Worm (Caenorhabditis elegans): ENCODE measurements around the gene Y44A6D.5.

The Y44A6D.5 gene

ce11 chrV:20790616-20791015 lies 12.2 kb downstream of the Y44A6D.5 start (continued):
- TF ChIP-seq mxl-3 (GFP tag; optimal IDR thresholded peaks at IDR 0.05) (no peak), dve-1 (tag; optimal IDR thresholded peaks at IDR 0.05; ENCODE audit: insufficient read depth) (peak; percentile 5), dmd-9 (GFP tag; IDR thresholded peaks at IDR 0.05) (no peak), nhr-48 (tag; optimal IDR thresholded peaks at IDR 0.05) (no peak), T20F7.1 (GFP tag; optimal IDR thresholded peaks at IDR 0.05) (peak; percentile 3), ceh-44 (GFP tag; IDR thresholded peaks at IDR 0.05) (no peak), mxl-2 (GFP tag; conservative IDR thresholded peaks at IDR 0.05) (no peak), ZK546.5 (tag; optimal IDR thresholded peaks at IDR 0.05) (no peak), aha-1 (tag) (peak; percentile 90)

- 0 out of 2 replicates have a peak, but pooled peaks have one; percentile 7 for TF ChIP-seq dmd-6 (GFP tag; IDR thresholded peaks at IDR 0.05)
- TF ChIP-seq set-16 (GFP tag; IDR thresholded peaks at IDR 0.05), result peak; percentile 37; the same call in 1 of the 2 replicates
- TF ChIP-seq D1046.2 (GFP tag; IDR thresholded peaks at IDR 0.05), result no peak
- no peak for TF ChIP-seq php-3 (GFP tag; IDR thresholded peaks at IDR 0.05)
- no peak for TF ChIP-seq tag-97 (GFP tag; IDR thresholded peaks at IDR 0.05)
- TF ChIP-seq nhr-42 (GFP tag; IDR thresholded peaks at IDR 0.05), result no peak
- TF ChIP-seq unc-39 (tag; optimal IDR thresholded peaks at IDR 0.05), result no peak
- TF ChIP-seq F49E8.2 (tag; optimal IDR thresholded peaks at IDR 0.05; ENCODE audit: borderline replicate concordance), result no peak
- TF ChIP-seq daf-8 (GFP tag; IDR thresholded peaks at IDR 0.05), result no peak
- no peak for TF ChIP-seq fkh-10 (GFP tag; optimal IDR thresholded peaks at IDR 0.05)
- 0 out of 2 replicates have a peak, but pooled peaks have one; percentile 5 for TF ChIP-seq lin-38 (GFP tag; IDR thresholded peaks at IDR 0.05)
- no peak for TF ChIP-seq F10B5.3 (tag; optimal IDR thresholded peaks at IDR 0.05)
- TF ChIP-seq nhr-41 (GFP tag; IDR thresholded peaks at IDR 0.05), result no peak
- 0 out of 2 replicates have a peak, but pooled peaks have one; percentile 39 for TF ChIP-seq egl-43 (GFP tag; IDR thresholded peaks at IDR 0.05)
- TF ChIP-seq lin-29 (GFP tag; IDR thresholded peaks at IDR 0.05), result no peak
- TF ChIP-seq zip-11 (GFP tag; IDR thresholded peaks at IDR 0.05), result no peak
- TF ChIP-seq lsy-2 (tag; optimal IDR thresholded peaks at IDR 0.05), result no peak
- peak; percentile 84 for TF ChIP-seq aha-1 (tag)
Measured at ce11 chrV:20790011-20790410, 12.8 kb downstream of the Y44A6D.5 start, which contains the start of gene Y44A6D.1. Gene Y44A6D.1, minus strand, starts transcription at chrV:20790033.

ce11 chrV:20789105-20789504 lies 13.7 kb downstream of the Y44A6D.5 start, which contains the start of gene tpan-1:
Gene tpan-1, plus strand, starts transcription at chrV:20789502.
- TF ChIP-seq dmd-6 (GFP tag; IDR thresholded peaks at IDR 0.05), result 0 out of 2 replicates have a peak, but pooled peaks have one; percentile 20
- no peak for TF ChIP-seq daf-19 (GFP tag; conservative IDR thresholded peaks at IDR 0.05)
- TF ChIP-seq lin-1 (GFP tag; IDR thresholded peaks at IDR 0.05), result no peak
- no peak for TF ChIP-seq daf-8 (GFP tag; IDR thresholded peaks at IDR 0.05)
- TF ChIP-seq nhr-48 (tag; optimal IDR thresholded peaks at IDR 0.05), result no peak
- TF ChIP-seq unc-130 (GFP tag; optimal IDR thresholded peaks at IDR 0.05), result no peak
- no peak for TF ChIP-seq mdt-29 (GFP tag; IDR thresholded peaks at IDR 0.05)
- no peak for TF ChIP-seq pqm-1 (tag; optimal IDR thresholded peaks at IDR 0.05)
- TF ChIP-seq vab-7 (GFP tag; IDR thresholded peaks at IDR 0.05), result 0 out of 2 replicates have a peak, but pooled peaks have one; percentile 5
- TF ChIP-seq snpc-1.2 (GFP tag; IDR thresholded peaks at IDR 0.05), result no peak
- no peak for TF ChIP-seq daf-16 (GFP tag; optimal IDR thresholded peaks at IDR 0.05)
- peak; percentile 3 for TF ChIP-seq daf-16 (tag; optimal IDR thresholded peaks at IDR 0.05)
- TF ChIP-seq lin-15B (tag; optimal IDR thresholded peaks at IDR 0.05), result no peak
- peak in 1 of 2 experiments; percentile 67 for TF ChIP-seq lsy-2 (tag; optimal IDR thresholded peaks at IDR 0.05)
- TF ChIP-seq Y75B8A.6 (GFP tag; IDR thresholded peaks at IDR 0.05), result no peak
- TF ChIP-seq ceh-62 (tag; optimal IDR thresholded peaks at IDR 0.05), result no peak
- TF ChIP-seq mep-1 (tag; optimal IDR thresholded peaks at IDR 0.05), result peak; percentile 65
- TF ChIP-seq nhr-237 (tag; optimal IDR thresholded peaks at IDR 0.05), result no peak
- peak in 1 of 2 experiments; percentile 85 for TF ChIP-seq unc-62 (GFP tag; optimal IDR thresholded peaks at IDR 0.05 in 1 of 2)
- no peak for TF ChIP-seq unc-62 (tag; optimal IDR thresholded peaks at IDR 0.05)
- no peak for TF ChIP-seq ZK546.5 (tag; optimal IDR thresholded peaks at IDR 0.05)
- TF ChIP-seq fos-1 (tag; optimal IDR thresholded peaks at IDR 0.05), result no peak
- TF ChIP-seq hif-1 (tag; optimal IDR thresholded peaks at IDR 0.05), result peak in 1 of 2 experiments; percentile 92
- no peak for TF ChIP-seq arid-1 (GFP tag; conservative IDR thresholded peaks at IDR 0.05)
- no peak for TF ChIP-seq nhr-10 (tag; optimal IDR thresholded peaks at IDR 0.05)
- no peak for TF ChIP-seq nhr-102 (tag; optimal IDR thresholded peaks at IDR 0.05)
- no peak for TF ChIP-seq lir-3 (tag; optimal IDR thresholded peaks at IDR 0.05)
- TF ChIP-seq ceh-44 (GFP tag; IDR thresholded peaks at IDR 0.05), result no peak
- TF ChIP-seq nhr-11 (tag; optimal IDR thresholded peaks at IDR 0.05), result peak; percentile 32

All from whole organism, L4 larva.